Fruit fly (Drosophila melanogaster) whole organism, prepupa: ENCODE results near the gene Hml.

Experiments
- Ets21C ChIP-seq: fragments of 200-800 bp; sonication (Bioruptor generic); optimal IDR thresholded peaks from 3 replicates; lab custom pipeline; 2016; ENCODE audit warnings: missing biosample characterization, missing genetic modification characterization
- Hr4 ChIP-seq: fragments of 200-800 bp; sonication (Bioruptor generic); optimal IDR thresholded peaks from 3 replicates; lab custom pipeline; 2016; ENCODE audit warnings: missing biosample characterization, missing genetic modification characterization
- Sox14 ChIP-seq: fragments of 200-800 bp; sonication (Bioruptor generic); optimal IDR thresholded peaks from 3 replicates; lab custom pipeline; 2016; ENCODE audit warnings: missing biosample characterization, missing genetic modification characterization
- eg ChIP-seq: fragments of 200-800 bp; sonication (Bioruptor generic); IDR thresholded peaks from 3 replicates; pipeline ENCODE4 v1.3.6; 2022; ENCODE audit warnings: missing biosample characterization, missing genetic modification characterization
- topi ChIP-seq: fragments of 200-800 bp; sonication (Bioruptor generic); optimal IDR thresholded peaks from 3 replicates; lab custom pipeline; 2016; ENCODE audit warnings: missing biosample characterization, missing genetic modification characterization

DNA sequence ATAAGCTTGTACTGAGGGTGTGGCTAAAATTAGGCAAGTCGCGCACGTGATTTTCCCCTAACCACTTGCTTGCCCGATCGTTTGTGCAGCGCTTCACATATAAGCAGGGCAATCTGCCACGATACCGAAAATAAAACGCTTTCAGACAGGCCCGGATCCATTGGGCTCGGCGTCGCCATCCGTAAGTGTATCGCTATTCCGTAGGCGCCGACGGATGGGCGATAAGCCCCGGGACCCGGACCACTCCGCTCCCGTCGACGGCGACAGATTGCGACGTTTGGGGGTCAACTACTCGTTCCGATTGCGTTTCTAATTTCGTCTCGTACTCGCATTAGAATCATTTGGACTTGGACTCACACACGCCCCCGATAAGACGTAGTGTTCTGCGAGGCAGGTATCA, 16.5 kb downstream of the Hml start:
- TF ChIP-seq Ets21C (GFP tag; lab: Kevin White, UChicago) (no peak), eg (GFP tag; lab: Robert Waterston, UW) (peak; percentile 49; the same call in 1 of the 3 replicates), Sox14 (GFP tag; lab: Kevin White, UChicago) (no peak), Hr4 (GFP tag; lab: Kevin White, UChicago) (peak; percentile 55), topi (GFP tag; lab: Kevin White, UChicago) (no peak)
